Fruit fly (Drosophila melanogaster) whole organism, embryonic: ENCODE measurements around the gene JIL-1.

Experiments
- Bgb ChIP-seq: fragments of 200-800 bp; sonication (Bioruptor generic); IDR thresholded peaks from 2 replicates; pipeline ENCODE4 v1.3.6; 2022; ENCODE audit warnings: missing biosample characterization, missing genetic modification characterization; ENCODE audit not compliant: partially characterized antibody
- CG10431 ChIP-seq: fragments of 200-800 bp; sonication (Bioruptor generic); optimal IDR thresholded peaks from 3 replicates; lab custom pipeline; 2018; ENCODE audit warnings: missing biosample characterization, mild to moderate bottlenecking, missing genetic modification characterization
- CG10654 ChIP-seq: fragments of 200-800 bp; sonication (Bioruptor generic); optimal IDR thresholded peaks from 2 replicates; lab custom pipeline; 2016; ENCODE audit warnings: missing biosample characterization, missing genetic modification characterization
- CG10979 ChIP-seq: fragments of 200-800 bp; sonication (Bioruptor generic); optimal IDR thresholded peaks from 2 replicates; lab custom pipeline; 2018; ENCODE audit warnings: missing biosample characterization, mild to moderate bottlenecking, missing genetic modification characterization, moderate library complexity
- CG12104 ChIP-seq: fragments of 200-800 bp; sonication (Bioruptor generic); optimal IDR thresholded peaks from 3 replicates; lab custom pipeline; 2016; ENCODE audit warnings: missing biosample characterization, missing genetic modification characterization
- CG12769 ChIP-seq: fragments of 200-800 bp; sonication (Bioruptor generic); optimal IDR thresholded peaks from 2 replicates; lab custom pipeline; 2019; ENCODE audit warnings: missing biosample characterization, mild to moderate bottlenecking, missing genetic modification characterization, moderate library complexity
- CG13424 ChIP-seq: fragments of 200-800 bp; sonication (Bioruptor generic); optimal IDR thresholded peaks from 2 replicates; lab custom pipeline; 2019; ENCODE audit warnings: missing biosample characterization, mild to moderate bottlenecking, missing genetic modification characterization, moderate library complexity
- CG14710 ChIP-seq: fragments of 200-800 bp; sonication (Bioruptor generic); optimal IDR thresholded peaks from 3 replicates; lab custom pipeline; 2019; ENCODE audit warnings: missing biosample characterization, mild to moderate bottlenecking, missing genetic modification characterization, moderate library complexity
- CG16813 ChIP-seq: fragments of 200-800 bp; sonication (Bioruptor generic); IDR thresholded peaks from 3 replicates; pipeline ENCODE4 v1.3.6; 2022; ENCODE audit warnings: missing biosample characterization, missing genetic modification characterization; ENCODE audit not compliant: partially characterized antibody
- CG17359 ChIP-seq: fragments of 200-800 bp; sonication (Bioruptor generic); optimal IDR thresholded peaks from 3 replicates; lab custom pipeline; 2018; ENCODE audit warnings: missing biosample characterization, mild to moderate bottlenecking, missing genetic modification characterization, moderate library complexity
- CG17361 ChIP-seq: fragments of 200-800 bp; sonication (Bioruptor generic); IDR thresholded peaks from 3 replicates; pipeline ENCODE4 v1.3.6; 2022; ENCODE audit warnings: missing biosample characterization, missing genetic modification characterization
- CG17802 ChIP-seq: fragments of 200-800 bp; sonication (Bioruptor generic); optimal IDR thresholded peaks from 2 replicates; lab custom pipeline; 2018; ENCODE audit warnings: missing biosample characterization, mild to moderate bottlenecking, missing genetic modification characterization, moderate library complexity
- CG18262 ChIP-seq: fragments of 200-800 bp; optimal IDR thresholded peaks from 3 replicates; lab custom pipeline; 2019; ENCODE audit warnings: missing biosample characterization, mild to moderate bottlenecking, missing genetic modification characterization, moderate library complexity
- CG2678 ChIP-seq: fragments of 200-800 bp; sonication (Bioruptor generic); optimal IDR thresholded peaks from 3 replicates; lab custom pipeline; 2019; ENCODE audit warnings: missing biosample characterization, mild to moderate bottlenecking, missing genetic modification characterization, moderate library complexity
- CG2875 ChIP-seq: fragments of 200-800 bp; sonication (Bioruptor generic); optimal IDR thresholded peaks from 2 replicates; lab custom pipeline; 2017; ENCODE audit warnings: missing biosample characterization, mild to moderate bottlenecking, missing genetic modification characterization, missing genetic modification reagents
- CG3065 ChIP-seq: fragments of 200-800 bp; sonication (Bioruptor generic); optimal IDR thresholded peaks from 2 replicates; lab custom pipeline; 2016; ENCODE audit warnings: missing biosample characterization, missing genetic modification characterization
- CG34376 ChIP-seq: fragments of 200-800 bp; sonication (Bioruptor generic); optimal IDR thresholded peaks from 2 replicates; lab custom pipeline; 2018; ENCODE audit warnings: missing biosample characterization, mild to moderate bottlenecking, missing genetic modification characterization
- CG3838 ChIP-seq: fragments of 200-800 bp; sonication (Bioruptor generic); optimal IDR thresholded peaks from 3 replicates; lab custom pipeline; 2016; ENCODE audit warnings: missing biosample characterization, missing genetic modification characterization
- CG7745 ChIP-seq: fragments of 200-800 bp; sonication (Bioruptor generic); optimal IDR thresholded peaks from 2 replicates; lab custom pipeline; 2018; ENCODE audit warnings: missing biosample characterization, mild to moderate bottlenecking, missing genetic modification characterization, moderate library complexity
- CG7839 ChIP-seq: fragments of 200-800 bp; sonication (Bioruptor generic); optimal IDR thresholded peaks from 3 replicates; lab custom pipeline; 2018; ENCODE audit warnings: missing biosample characterization, mild to moderate bottlenecking, missing genetic modification characterization, moderate library complexity
- CG8290 ChIP-seq, 3 experiments: fragments of 200-800 bp; sonication (Bioruptor generic); optimal IDR thresholded peaks; 2 replicates each; lab custom pipeline; 2016 to 2019; ENCODE audit warnings: missing biosample characterization in 3 of 3, missing genetic modification characterization in 3 of 3, mild to moderate bottlenecking in 2 of 3, moderate library complexity in 1 of 3
- Ets65A ChIP-seq: fragments of 200-800 bp; sonication (Bioruptor generic); peaks from one replicate; lab custom pipeline; 2016; ENCODE audit warnings: missing biosample characterization, missing genetic modification characterization
- GATAe ChIP-seq: fragments of 200-800 bp; sonication (Bioruptor generic); conservative IDR thresholded peaks from 2 replicates; pipeline ENCODE4 v1.3.6; 2022; ENCODE audit warnings: missing biosample characterization, missing genetic modification characterization
- Gsc ChIP-seq: fragments of 200-800 bp; sonication (Bioruptor generic); IDR thresholded peaks from 2 replicates; pipeline ENCODE4 v1.3.6; 2022; ENCODE audit warnings: missing biosample characterization, missing genetic modification characterization
- HHEX ChIP-seq: fragments of 200-800 bp; sonication (Bioruptor generic); optimal IDR thresholded peaks from 3 replicates; lab custom pipeline; 2017; ENCODE audit warnings: missing biosample characterization, mild to moderate bottlenecking, missing genetic modification characterization, missing genetic modification reagents
- Hr39 ChIP-seq: fragments of >200 bp; optimal IDR thresholded peaks from 2 replicates; lab custom pipeline; 2017
- Hr78 ChIP-seq, 2 experiments: fragments of 200-800 bp in 1 of 2; fragments of >200 bp in 1 of 2; sonication (Bioruptor generic) in 1 of 2; optimal IDR thresholded peaks; 2 replicates each; lab custom pipeline; 2017 to 2019; ENCODE audit warnings: missing biosample characterization in 2 of 2, missing genetic modification characterization in 2 of 2, mild to moderate bottlenecking in 1 of 2, moderate library complexity in 1 of 2
- Lhr ChIP-seq: fragments of 200-800 bp; sonication (Bioruptor generic); optimal IDR thresholded peaks from 3 replicates; lab custom pipeline; 2017; ENCODE audit warnings: mild to moderate bottlenecking, missing biosample characterization, missing genetic modification reagents, missing genetic modification characterization
- MTF-1 ChIP-seq: fragments of 200-800 bp; sonication (Bioruptor generic); optimal IDR thresholded peaks from 2 replicates; lab custom pipeline; 2018; ENCODE audit warnings: missing biosample characterization, mild to moderate bottlenecking, missing genetic modification characterization, borderline replicate concordance
- Pdp1 ChIP-seq, 2 experiments: fragments of 200-800 bp; sonication (Bioruptor generic); optimal IDR thresholded peaks; 3 replicates each; lab custom pipeline; 2016; ENCODE audit warnings: missing biosample characterization in 2 of 2, missing genetic modification characterization in 2 of 2, mild to moderate bottlenecking in 1 of 2, moderate library complexity in 1 of 2
- Six4 ChIP-seq: fragments of 200-800 bp; sonication (Bioruptor generic); optimal IDR thresholded peaks from 2 replicates; lab custom pipeline; 2016; ENCODE audit warnings: missing biosample characterization, missing genetic modification characterization
- Xbp1 ChIP-seq: fragments of 200-800 bp; sonication (Bioruptor generic); optimal IDR thresholded peaks from 3 replicates; lab custom pipeline; 2016; ENCODE audit warnings: missing biosample characterization, mild to moderate bottlenecking, missing genetic modification characterization
- ac ChIP-seq: fragments of 200-800 bp; sonication (Bioruptor generic); optimal IDR thresholded peaks from 3 replicates; lab custom pipeline; 2017; ENCODE audit warnings: missing biosample characterization, mild to moderate bottlenecking, missing genetic modification characterization
- br ChIP-seq: fragments of >200 bp; optimal IDR thresholded peaks from 2 replicates; lab custom pipeline; 2017
- chinmo ChIP-seq: fragments of 200-800 bp; sonication (Bioruptor generic); IDR thresholded peaks from 4 replicates; pipeline ENCODE4 v1.3.6; 2022; ENCODE audit warnings: missing biosample characterization, missing genetic modification characterization; ENCODE audit not compliant: partially characterized antibody
- da ChIP-seq: fragments of 200-800 bp; sonication (Bioruptor generic); optimal IDR thresholded peaks from 2 replicates; lab custom pipeline; 2016; ENCODE audit warnings: missing biosample characterization, missing genetic modification characterization
- exex ChIP-seq: fragments of 200-800 bp; sonication (Bioruptor generic); optimal IDR thresholded peaks from 4 replicates; lab custom pipeline; 2018; ENCODE audit warnings: missing biosample characterization, mild to moderate bottlenecking, missing genetic modification characterization, moderate library complexity
- gem ChIP-seq: fragments of 200-800 bp; sonication (Bioruptor generic); optimal IDR thresholded peaks from 2 replicates; lab custom pipeline; 2019; ENCODE audit warnings: missing biosample characterization, mild to moderate bottlenecking, missing genetic modification characterization, moderate library complexity
- grau ChIP-seq: fragments of 200-800 bp; optimal IDR thresholded peaks from 3 replicates; lab custom pipeline; 2019; ENCODE audit warnings: missing biosample characterization, mild to moderate bottlenecking, missing genetic modification characterization, moderate library complexity
- inv ChIP-seq: fragments of 200-800 bp; sonication (Bioruptor generic); IDR thresholded peaks from 2 replicates; pipeline ENCODE4 v1.3.6; 2022; ENCODE audit warnings: missing biosample characterization, missing genetic modification characterization; ENCODE audit not compliant: partially characterized antibody
- jing ChIP-seq: fragments of 200-800 bp; sonication (Bioruptor generic); optimal IDR thresholded peaks from 2 replicates; lab custom pipeline; 2018; ENCODE audit warnings: missing biosample characterization, mild to moderate bottlenecking, missing genetic modification characterization
- lilli ChIP-seq: fragments of 200-800 bp; sonication (Bioruptor generic); optimal IDR thresholded peaks from 3 replicates; lab custom pipeline; 2016; ENCODE audit warnings: missing biosample characterization, missing genetic modification characterization
- maf-S ChIP-seq: fragments of 200-800 bp; sonication (Bioruptor generic); optimal IDR thresholded peaks from 2 replicates; lab custom pipeline; 2016; ENCODE audit warnings: missing biosample characterization, missing genetic modification characterization
- pita ChIP-seq: fragments of 200-800 bp; sonication (Bioruptor generic); optimal IDR thresholded peaks from 2 replicates; lab custom pipeline; 2017; ENCODE audit warnings: missing biosample characterization, mild to moderate bottlenecking, missing genetic modification characterization
- rib ChIP-seq: fragments of 200-800 bp; sonication (Bioruptor generic); IDR thresholded peaks from 2 replicates; pipeline ENCODE4 v1.3.6; 2022; ENCODE audit warnings: missing biosample characterization, missing genetic modification characterization
- sd ChIP-seq: fragments of 200-800 bp; sonication (Bioruptor generic); optimal IDR thresholded peaks from 3 replicates; lab custom pipeline; 2018; ENCODE audit warnings: missing biosample characterization, mild to moderate bottlenecking, missing genetic modification characterization, moderate library complexity
- sens ChIP-seq: fragments of 200-800 bp; sonication (Bioruptor generic); peaks from one replicate; lab custom pipeline; 2016; ENCODE audit warnings: missing biosample characterization, missing genetic modification characterization
- so ChIP-seq: fragments of 200-800 bp; sonication (Bioruptor generic); IDR thresholded peaks from 3 replicates; pipeline ENCODE4 v1.3.6; 2022; ENCODE audit warnings: missing biosample characterization, missing genetic modification characterization
- wdn ChIP-seq: fragments of 200-800 bp; sonication (Bioruptor generic); IDR thresholded peaks from 2 replicates; pipeline ENCODE4 v1.3.6; 2022; ENCODE audit warnings: missing biosample characterization, missing genetic modification characterization

The JIL-1 gene

DNA sequence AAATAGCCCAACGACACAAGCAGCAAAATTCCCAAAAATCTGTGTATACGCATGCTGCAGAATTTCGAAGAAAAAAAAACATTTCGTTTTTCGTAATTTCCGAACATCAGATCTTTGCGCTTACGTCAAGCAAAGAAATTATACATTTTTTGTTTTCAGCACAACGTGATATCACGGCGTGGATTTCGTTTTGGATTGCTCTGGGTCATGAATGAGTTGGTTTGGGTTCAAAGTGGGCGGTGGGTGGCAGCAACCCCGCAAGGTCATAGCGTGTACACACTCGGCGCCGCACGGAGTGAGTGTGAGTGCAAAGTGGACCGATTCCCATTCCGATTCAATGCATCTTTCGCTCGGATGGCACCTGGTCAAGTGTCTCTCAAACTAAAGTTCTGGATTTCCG is 31.8 kb upstream of the JIL-1 start:
- TF ChIP-seq CG2678 (tag; lab: Kevin White, UChicago) (no peak), chinmo (GFP tag; lab: Robert Waterston, UW) (0 out of 4 replicates have a peak, but pooled peaks have one; percentile 28), CG12769 (tag; lab: Kevin White, UChicago) (peak; percentile 43), ac (GFP tag; lab: Kevin White, UChicago) (no peak), Bgb (GFP tag; lab: Robert Waterston, UW) (0 out of 2 replicates have a peak, but pooled peaks have one; percentile 11), Pdp1 (GFP tag; optimal IDR thresholded peaks at IDR 0.05; lab: Kevin White, UChicago) (peak in 1 of 2 experiments; percentile 11), so (peak; percentile 71; the same call in 2 of the 3 replicates), CG10654 (GFP tag; lab: Kevin White, UChicago) (no peak), br (no peak), CG7745 (tag; lab: Kevin White, UChicago) (no peak), sd (tag; lab: Kevin White, UChicago) (peak; percentile 57), Hr78 (GFP tag; optimal IDR thresholded peaks at IDR 0.05; lab: Kevin White, UChicago) (peak in 1 of 2 experiments; percentile 20)
- TF ChIP-seq, all 482 proteins: peak for 7

DNA sequence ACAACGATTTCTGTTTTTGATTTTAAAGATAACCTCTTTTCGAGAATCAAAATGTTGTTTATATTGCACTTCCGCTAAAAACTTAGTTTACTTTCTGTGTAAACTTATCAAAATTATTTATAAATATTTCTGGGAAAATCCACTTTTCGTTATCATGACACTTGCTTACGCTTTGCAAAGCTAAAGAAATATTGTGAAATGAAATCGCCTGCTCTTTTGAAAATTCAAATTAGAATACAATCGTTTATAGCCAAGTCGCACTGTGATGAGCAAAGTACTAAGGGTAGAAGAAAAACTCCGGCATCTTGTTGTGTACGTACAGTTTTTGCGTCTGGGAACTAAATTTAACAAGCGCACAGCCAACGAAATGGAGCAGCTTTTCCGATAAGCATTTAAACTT is 31.4 kb upstream of the JIL-1 start:
- no peak for TF ChIP-seq maf-S (GFP tag; lab: Kevin White, UChicago)
- no peak for TF ChIP-seq CG14710
- TF ChIP-seq rib (GFP tag; lab: Robert Waterston, UW) = no peak
- TF ChIP-seq GATAe = no peak
- TF ChIP-seq exex (tag; lab: Kevin White, UChicago) = no peak
- peak; percentile 52 for TF ChIP-seq gem (tag; lab: Kevin White, UChicago)
- no peak for TF ChIP-seq inv (GFP tag; lab: Robert Waterston, UW)
- TF ChIP-seq CG34376 (GFP tag; lab: Kevin White, UChicago) = no peak
- no peak for TF ChIP-seq CG10431 (GFP tag; lab: Kevin White, UChicago)
- TF ChIP-seq CG3065 = no peak
- TF ChIP-seq CG10979 (tag; lab: Kevin White, UChicago) = peak; percentile 27
- peak; percentile 89 for TF ChIP-seq grau (tag; lab: Kevin White, UChicago)
- TF ChIP-seq Six4 = no peak
- TF ChIP-seq MTF-1 (GFP tag; lab: Kevin White, UChicago) = no peak
- TF ChIP-seq pita (GFP tag; lab: Kevin White, UChicago) = no peak
- TF ChIP-seq lilli (GFP tag; lab: Kevin White, UChicago) = peak; percentile 37
- TF ChIP-seq sens (GFP tag; lab: Kevin White, UChicago) = peak; percentile 83
- TF ChIP-seq HHEX (GFP tag; lab: Kevin White, UChicago) = no peak
- TF ChIP-seq Xbp1 (GFP tag; lab: Kevin White, UChicago) = peak; percentile 1
- TF ChIP-seq CG8290 (GFP tag; optimal IDR thresholded peaks at IDR 0.05; lab: Kevin White, UChicago) = no peak
- no peak for TF ChIP-seq CG8290 (tag; optimal IDR thresholded peaks at IDR 0.05; lab: Kevin White, UChicago)
- TF ChIP-seq CG16813 (GFP tag; lab: Robert Waterston, UW) = no peak
- no peak for TF ChIP-seq CG17802 (tag; lab: Kevin White, UChicago)
- no peak for TF ChIP-seq CG2875 (GFP tag; lab: Kevin White, UChicago)
- peak; percentile 17 for TF ChIP-seq CG7839 (tag; lab: Kevin White, UChicago)
- no peak for TF ChIP-seq CG12104
- no peak for TF ChIP-seq Gsc (GFP tag; lab: Robert Waterston, UW)
- peak; percentile 34 for TF ChIP-seq CG18262 (tag; lab: Kevin White, UChicago)
- no peak for TF ChIP-seq da (GFP tag; lab: Kevin White, UChicago)
- TF ChIP-seq Hr39 (lab: Kevin White, UChicago) = no peak
- no peak for TF ChIP-seq jing (GFP tag; lab: Kevin White, UChicago)
- no peak for TF ChIP-seq Lhr (GFP tag; lab: Kevin White, UChicago)
- TF ChIP-seq CG3838 (GFP tag; lab: Kevin White, UChicago) = no peak
- TF ChIP-seq CG13424 (tag; lab: Kevin White, UChicago) = peak; percentile 23
- TF ChIP-seq CG17361 (GFP tag; lab: Robert Waterston, UW) = peak; percentile 34; the same call in 1 of the 3 replicates
- TF ChIP-seq CG17359 = no peak
- peak; percentile 24 for TF ChIP-seq Ets65A (GFP tag; lab: Kevin White, UChicago)
- TF ChIP-seq wdn (GFP tag; lab: Robert Waterston, UW) = no peak
